Fruit fly (Drosophila melanogaster): ENCODE results near the gene CG14352.

DNA sequence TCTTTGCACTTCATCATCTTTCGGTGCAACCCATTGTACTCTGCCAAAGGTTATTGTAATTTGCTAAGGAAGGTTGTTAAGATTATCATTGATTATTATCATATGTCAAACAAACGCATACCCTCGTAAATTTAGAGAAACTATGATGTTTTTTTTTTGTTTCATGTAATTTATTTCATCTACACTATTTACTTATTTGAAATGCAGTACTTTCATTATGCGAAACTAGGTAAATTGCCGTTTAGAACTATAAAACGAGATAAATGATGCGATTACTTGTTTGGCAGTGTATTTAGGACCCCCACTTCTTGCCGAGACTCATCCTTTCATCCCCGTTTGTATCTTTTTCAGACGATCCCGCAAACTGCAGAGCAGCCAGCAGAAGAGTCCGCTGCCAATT is 7.4 kb upstream of the CG14352 start:
- no peak for TF ChIP-seq fkh (GFP tag; optimal IDR thresholded peaks at IDR 0.05)
- peak; percentile 14 for TF ChIP-seq Ets96B (tag; optimal IDR thresholded peaks at IDR 0.05)
- TF ChIP-seq Lpt (GFP tag; optimal IDR thresholded peaks at IDR 0.05) = no peak
- TF ChIP-seq Sox102F (GFP tag; optimal IDR thresholded peaks at IDR 0.05) = no peak
- TF ChIP-seq svp (GFP tag) = no peak
- TF ChIP-seq CG10669 (GFP tag; optimal IDR thresholded peaks at IDR 0.05) = peak; percentile 45
- no peak for TF ChIP-seq Met (GFP tag; optimal IDR thresholded peaks at IDR 0.05)

Measured in whole organism, prepupa.